Worm (Caenorhabditis elegans): Measurements from ENCODE around the gene sfxn-5.

Gene sfxn-5

DNA sequence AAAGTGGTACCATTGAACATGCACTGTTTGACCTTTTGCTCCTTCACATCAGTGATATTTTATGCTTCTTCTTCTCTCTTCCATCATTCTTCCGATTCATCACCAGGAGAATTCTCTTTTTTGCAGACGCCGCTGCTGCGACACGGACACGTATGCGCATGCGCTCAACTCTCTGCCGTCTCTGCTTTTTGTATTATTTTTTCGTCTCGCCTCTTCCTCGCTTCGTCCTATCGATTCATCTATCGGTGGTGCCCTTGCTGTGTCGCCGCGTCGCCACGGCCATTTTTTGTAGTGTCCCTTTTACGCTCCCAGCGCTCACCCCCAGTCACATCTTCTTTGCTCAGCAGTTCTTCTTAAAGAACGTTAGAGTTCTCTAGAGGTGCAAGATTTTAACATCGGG, 21.3 kb upstream of the sfxn-5 start (continued):
- TF ChIP-seq cey-2 (tag; optimal IDR thresholded peaks at IDR 0.05; ENCODE audit: borderline replicate concordance, insufficient read depth): no peak
- TF ChIP-seq Y5F2A.4 (GFP tag; optimal IDR thresholded peaks at IDR 0.05): no peak
- TF ChIP-seq Y105C5A.15 (GFP tag; IDR thresholded peaks at IDR 0.05): no peak
- peak; percentile 22 to 77 for TF ChIP-seq mdl-1 (tag; optimal IDR thresholded peaks at IDR 0.05)
- no peak for TF ChIP-seq zag-1 (tag; optimal IDR thresholded peaks at IDR 0.05)
- TF ChIP-seq duxl-1 (tag; optimal IDR thresholded peaks at IDR 0.05; ENCODE audit: poor library complexity): no peak
- no peak for TF ChIP-seq snpc-1.2 (GFP tag; IDR thresholded peaks at IDR 0.05)
- no peak for TF ChIP-seq Y75B8A.6 (GFP tag; IDR thresholded peaks at IDR 0.05)
- peak in 1 of 2 experiments; percentile 55 for TF ChIP-seq hif-1 (tag; optimal IDR thresholded peaks at IDR 0.05)
- TF ChIP-seq unc-39 (tag; optimal IDR thresholded peaks at IDR 0.05): no peak
- no peak for TF ChIP-seq attf-4 (tag; optimal IDR thresholded peaks at IDR 0.05)
- no peak for TF ChIP-seq gei-8 (GFP tag; optimal IDR thresholded peaks at IDR 0.05)
- TF ChIP-seq dpl-1 (GFP tag; optimal IDR thresholded peaks at IDR 0.05): peak; percentile 4
- TF ChIP-seq unc-130 (GFP tag; optimal IDR thresholded peaks at IDR 0.05): no peak
- no peak for TF ChIP-seq ama-1 (optimal IDR thresholded peaks at IDR 0.05)
- TF ChIP-seq F10B5.3 (tag; optimal IDR thresholded peaks at IDR 0.05): no peak
- peak; percentile 64 for TF ChIP-seq mep-1 (tag; optimal IDR thresholded peaks at IDR 0.05)
- TF ChIP-seq mes-2 (tag; optimal IDR thresholded peaks at IDR 0.05; ENCODE audit: poor library complexity, severe bottlenecking): peak; percentile 60
- peak; percentile 54 for TF ChIP-seq lin-38 (GFP tag; IDR thresholded peaks at IDR 0.05)
- TF ChIP-seq ceh-32 (tag; optimal IDR thresholded peaks at IDR 0.05; ENCODE audit: poor library complexity): no peak
- no peak for TF ChIP-seq nhr-48 (tag; optimal IDR thresholded peaks at IDR 0.05)
- TF ChIP-seq arid-1 (GFP tag; conservative IDR thresholded peaks at IDR 0.05): 0 out of 2 replicates have a peak, but pooled peaks have one; percentile 22
- no peak for TF ChIP-seq lir-3 (tag; optimal IDR thresholded peaks at IDR 0.05)
- TF ChIP-seq mxl-2 (GFP tag; conservative IDR thresholded peaks at IDR 0.05): no peak
- no peak for TF ChIP-seq nhr-11 (tag; optimal IDR thresholded peaks at IDR 0.05)
- TF ChIP-seq vab-7 (GFP tag; IDR thresholded peaks at IDR 0.05): peak; percentile 41; the same call in 1 of the 2 replicates
- peak; percentile 60 for TF ChIP-seq egl-43 (GFP tag; IDR thresholded peaks at IDR 0.05)
- no peak for TF ChIP-seq ces-1 (GFP tag; optimal IDR thresholded peaks at IDR 0.05)
- TF ChIP-seq lim-7 (GFP tag; IDR thresholded peaks at IDR 0.05): no peak
- no peak for TF ChIP-seq spr-1 (tag; optimal IDR thresholded peaks at IDR 0.05)
- TF ChIP-seq aha-1 (tag): peak; percentile 82
- peak; percentile 60 for TF ChIP-seq rbr-2 (tag; optimal IDR thresholded peaks at IDR 0.05)
- no peak for TF ChIP-seq R02D3.7 (tag; optimal IDR thresholded peaks at IDR 0.05)
- no peak for TF ChIP-seq madf-9 (GFP tag; conservative IDR thresholded peaks at IDR 0.05)
- TF ChIP-seq zfp-3 (GFP tag; conservative IDR thresholded peaks at IDR 0.05): no peak
- TF ChIP-seq daf-16 (GFP tag; optimal IDR thresholded peaks at IDR 0.05): no peak
- peak; percentile 25 for TF ChIP-seq daf-16 (tag; optimal IDR thresholded peaks at IDR 0.05)
- TF ChIP-seq madf-5 (GFP tag; IDR thresholded peaks at IDR 0.05): no peak
- no peak for TF ChIP-seq pqm-1 (tag; optimal IDR thresholded peaks at IDR 0.05)
- TF ChIP-seq nhr-42 (GFP tag; IDR thresholded peaks at IDR 0.05): no peak
- no peak for TF ChIP-seq nhr-41 (GFP tag; IDR thresholded peaks at IDR 0.05)
- no peak for TF ChIP-seq T20F7.1 (GFP tag; optimal IDR thresholded peaks at IDR 0.05)
- no peak for TF ChIP-seq skn-1 (tag; optimal IDR thresholded peaks at IDR 0.05)
- peak; percentile 59 for TF ChIP-seq hlh-30 (tag; optimal IDR thresholded peaks at IDR 0.05; ENCODE audit: insufficient read depth)
- TF ChIP-seq nhr-237 (tag; optimal IDR thresholded peaks at IDR 0.05): no peak
- TF ChIP-seq lin-1 (GFP tag; IDR thresholded peaks at IDR 0.05): no peak
- TF ChIP-seq unc-62 (GFP tag; optimal IDR thresholded peaks at IDR 0.05 in 1 of 2): no peak
- TF ChIP-seq unc-62 (tag; optimal IDR thresholded peaks at IDR 0.05): no peak
- peak; percentile 76 for TF ChIP-seq hmg-1.1 (GFP tag; IDR thresholded peaks at IDR 0.05)
- no peak for TF ChIP-seq ztf-7 (tag; optimal IDR thresholded peaks at IDR 0.05)
- peak; percentile 69 for TF ChIP-seq hlh-11 (tag; optimal IDR thresholded peaks at IDR 0.05)
- TF ChIP-seq fkh-10 (GFP tag; optimal IDR thresholded peaks at IDR 0.05): peak; percentile 20
